Fruit fly (Drosophila melanogaster) whole organism, adult: Measurements from ENCODE around the gene Lztr1.

Experiments used
- CG11617 ChIP-seq: fragments of 200-800 bp; sonication (Bioruptor generic); optimal IDR thresholded peaks from 2 replicates; lab custom pipeline; 2017; ENCODE audit warnings: mild to moderate bottlenecking, missing biosample characterization, missing genetic modification reagents, missing genetic modification characterization
- CG14711 ChIP-seq: fragments of 200-800 bp; sonication (Bioruptor generic); optimal IDR thresholded peaks from 2 replicates; lab custom pipeline; 2018; ENCODE audit warnings: missing biosample characterization, mild to moderate bottlenecking, missing genetic modification characterization, moderate library complexity
- CG1620 ChIP-seq: fragments of 200-800 bp; sonication (Bioruptor generic); optimal IDR thresholded peaks from 2 replicates; lab custom pipeline; 2016; ENCODE audit warnings: missing biosample characterization, missing genetic modification characterization
- CG33017 ChIP-seq: fragments of 200-800 bp; sonication (Bioruptor generic); optimal IDR thresholded peaks from 2 replicates; lab custom pipeline; 2018; ENCODE audit warnings: missing biosample characterization, mild to moderate bottlenecking, missing genetic modification characterization, moderate library complexity
- CG7045 ChIP-seq: fragments of 200-800 bp; sonication (Bioruptor generic); optimal IDR thresholded peaks from 2 replicates; lab custom pipeline; 2017; ENCODE audit warnings: missing biosample characterization, mild to moderate bottlenecking, missing genetic modification characterization
- Clk ChIP-seq: fragments of 200-800 bp; sonication (Bioruptor generic); optimal IDR thresholded peaks from 2 replicates; lab custom pipeline; 2017; ENCODE audit warnings: missing biosample characterization, missing genetic modification characterization
- Hr96 ChIP-seq: fragments of 200-800 bp; sonication (Bioruptor generic); optimal IDR thresholded peaks from 2 replicates; lab custom pipeline; 2016; ENCODE audit warnings: missing biosample characterization, missing genetic modification characterization
- cnc ChIP-seq, 2 experiments: fragments of >200 bp; optimal IDR thresholded peaks; 2 replicates each; lab custom pipeline; 2017
- tj ChIP-seq: fragments of 200-800 bp; sonication (Bioruptor generic); optimal IDR thresholded peaks from 3 replicates; lab custom pipeline; 2017; ENCODE audit warnings: missing biosample characterization, mild to moderate bottlenecking, missing genetic modification characterization, moderate library complexity

dm6 chrX:940580-941184 lies 13.3 kb upstream of the Lztr1 start, which contains the start of the genes CG3704 and mus81:
- TF ChIP-seq CG11617 (GFP tag; lab: Kevin White, UChicago), result no peak
- TF ChIP-seq CG14711 (tag; lab: Kevin White, UChicago), result peak; percentile 5
- no peak for TF ChIP-seq cnc (optimal IDR thresholded peaks at IDR 0.05; lab: Kevin White, UChicago)
- TF ChIP-seq CG7045 (GFP tag; lab: Kevin White, UChicago), result no peak
- TF ChIP-seq tj (GFP tag; lab: Kevin White, UChicago), result peak; percentile 21
- TF ChIP-seq CG33017 (tag; lab: Kevin White, UChicago), result no peak
- no peak for TF ChIP-seq Hr96 (GFP tag; lab: Kevin White, UChicago)
- TF ChIP-seq Clk (GFP tag; lab: Kevin White, UChicago), result no peak
- TF ChIP-seq CG1620, result no peak
